Fruit fly (Drosophila melanogaster): ENCODE data around the gene CG14965.

The CG14965 gene

DNA sequence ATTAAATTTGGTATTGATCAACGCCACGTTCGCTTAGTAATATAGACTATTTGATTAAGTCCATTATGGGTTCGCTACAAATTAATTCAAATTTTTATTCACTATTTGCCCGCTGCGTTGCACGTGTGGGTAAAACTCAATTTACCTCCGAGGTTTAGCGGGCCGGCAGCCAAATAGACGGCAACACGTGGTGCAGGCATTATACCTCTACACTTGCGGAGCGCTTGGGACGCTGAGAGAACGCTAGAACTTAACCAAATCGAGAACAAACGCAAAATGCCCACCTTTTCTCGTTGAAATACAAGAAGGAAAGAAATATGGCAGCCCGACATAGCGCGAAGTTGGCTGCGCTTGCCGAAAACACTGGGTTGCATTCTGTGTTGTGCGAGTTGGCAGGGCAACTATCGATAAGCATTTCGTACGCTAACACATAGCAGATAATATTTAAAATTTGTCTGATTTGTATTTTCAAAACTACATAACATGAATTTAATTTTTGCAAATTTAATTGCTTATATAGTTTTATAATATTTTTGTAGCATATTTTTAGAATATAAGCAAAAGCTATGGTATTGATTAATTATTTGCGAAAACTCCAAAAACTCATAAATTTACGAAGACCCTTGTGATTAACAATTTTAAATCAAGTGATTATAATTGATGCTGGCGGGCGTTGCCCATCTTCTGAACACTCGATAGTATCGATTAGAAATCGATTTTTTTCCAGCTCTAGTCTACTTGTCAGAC lies 30.5 kb upstream of the CG14965 start, which contains the start of the genes RpL28 and eIF1:
Gene RpL28, minus strand, starts transcription at position 318 of the 747 bp plus-strand sequence.
Gene eIF1, plus strand, starts transcription at position 699 of the 747 bp plus-strand sequence.
- TF ChIP-seq dac (GFP tag; optimal IDR thresholded peaks at IDR 0.05): peak; percentile 78
- TF ChIP-seq ss (GFP tag; optimal IDR thresholded peaks at IDR 0.05): peak; percentile 29 to 89
- TF ChIP-seq acj6 (GFP tag; optimal IDR thresholded peaks at IDR 0.05): peak; percentile 88
- peak; percentile 25 for TF ChIP-seq Hr39 (GFP tag; optimal IDR thresholded peaks at IDR 0.05)
- peak; percentile 75 for TF ChIP-seq Sox14 (GFP tag; optimal IDR thresholded peaks at IDR 0.05)
- TF ChIP-seq fd59A (GFP tag; optimal IDR thresholded peaks at IDR 0.05): peak; percentile 68
- no peak for TF ChIP-seq CG6808 (GFP tag; optimal IDR thresholded peaks at IDR 0.05)
- peak; percentile 90 for TF ChIP-seq CG31627 (GFP tag; optimal IDR thresholded peaks at IDR 0.05)
- peak; percentile 77 for TF ChIP-seq CG10631 (GFP tag; optimal IDR thresholded peaks at IDR 0.05)
- peak; percentile 68 for TF ChIP-seq Sox15 (GFP tag; optimal IDR thresholded peaks at IDR 0.05)
- peak; percentile 93 for TF ChIP-seq CG6854 (GFP tag; optimal IDR thresholded peaks at IDR 0.05)
- TF ChIP-seq CG16779 (tag; optimal IDR thresholded peaks at IDR 0.05): peak; percentile 77
- no peak for TF ChIP-seq Eip93F (GFP tag; optimal IDR thresholded peaks at IDR 0.05)
- peak; percentile 32 for TF ChIP-seq CG11294 (GFP tag; IDR thresholded peaks at IDR 0.05)
- no peak for TF ChIP-seq Gug (GFP tag; IDR thresholded peaks at IDR 0.05)
- peak; percentile 95 for TF ChIP-seq achi (GFP tag; optimal IDR thresholded peaks at IDR 0.05)
- TF ChIP-seq Met (GFP tag; optimal IDR thresholded peaks at IDR 0.05): peak; percentile 69
- TF ChIP-seq CG8319 (GFP tag; optimal IDR thresholded peaks at IDR 0.05): peak; percentile 84
- TF ChIP-seq esn (GFP tag; optimal IDR thresholded peaks at IDR 0.05): peak; percentile 92
- TF ChIP-seq OdsH (GFP tag; optimal IDR thresholded peaks at IDR 0.05): no peak
- no peak for TF ChIP-seq Lpt (GFP tag; optimal IDR thresholded peaks at IDR 0.05)
- peak; percentile 86 for TF ChIP-seq Blimp-1 (GFP tag; optimal IDR thresholded peaks at IDR 0.05)
- TF ChIP-seq CG11762 (GFP tag; optimal IDR thresholded peaks at IDR 0.05; ENCODE audit: insufficient read depth): no peak
- TF ChIP-seq spab (GFP tag; optimal IDR thresholded peaks at IDR 0.05): no peak
- peak; percentile 89 for TF ChIP-seq CG6163 (GFP tag; IDR thresholded peaks at IDR 0.05)
- no peak for TF ChIP-seq Hr4 (GFP tag; optimal IDR thresholded peaks at IDR 0.05)
- TF ChIP-seq CG10669 (GFP tag; optimal IDR thresholded peaks at IDR 0.05): peak; percentile 31
- TF ChIP-seq CG32006 (GFP tag; optimal IDR thresholded peaks at IDR 0.05): no peak
- peak; percentile 91 for TF ChIP-seq cyc (GFP tag; optimal IDR thresholded peaks at IDR 0.05)
- no peak for TF ChIP-seq CG1621 (tag; optimal IDR thresholded peaks at IDR 0.05)
- peak; percentile 38 for TF ChIP-seq Ets96B (tag; optimal IDR thresholded peaks at IDR 0.05)
- peak; percentile 47 for TF ChIP-seq net (GFP tag; optimal IDR thresholded peaks at IDR 0.05)
- TF ChIP-seq CG8119 (GFP tag; IDR thresholded peaks at IDR 0.05): no peak
- no peak for TF ChIP-seq CG4318 (GFP tag; optimal IDR thresholded peaks at IDR 0.05)
- TF ChIP-seq lz (GFP tag; optimal IDR thresholded peaks at IDR 0.05): peak; percentile 91
- no peak; the same call in 1 of the 3 replicates for TF ChIP-seq eg (GFP tag; IDR thresholded peaks at IDR 0.05)
- TF ChIP-seq CG7368 (GFP tag; optimal IDR thresholded peaks at IDR 0.05): no peak
- TF ChIP-seq pdm3 (GFP tag; optimal IDR thresholded peaks at IDR 0.05): peak; percentile 88
- no peak for TF ChIP-seq CG6276 (GFP tag; optimal IDR thresholded peaks at IDR 0.05)
- peak; percentile 68 for TF ChIP-seq Eip75B (GFP tag; optimal IDR thresholded peaks at IDR 0.05)
- TF ChIP-seq CG15336 (GFP tag; IDR thresholded peaks at IDR 0.05): no peak
- no peak for TF ChIP-seq vri (GFP tag; optimal IDR thresholded peaks at IDR 0.05)
- no peak for TF ChIP-seq Hr38 (GFP tag; optimal IDR thresholded peaks at IDR 0.05)
- TF ChIP-seq Smox (GFP tag; optimal IDR thresholded peaks at IDR 0.05): no peak
- peak; percentile 34 for TF ChIP-seq fkh (GFP tag; optimal IDR thresholded peaks at IDR 0.05)
- peak; percentile 55 for TF ChIP-seq CG11902 (GFP tag; optimal IDR thresholded peaks at IDR 0.05)
- TF ChIP-seq Ets21C (GFP tag; optimal IDR thresholded peaks at IDR 0.05): peak; percentile 21
- TF ChIP-seq CG3919 (GFP tag; optimal IDR thresholded peaks at IDR 0.05): peak; percentile 25
- TF ChIP-seq CG9139 (GFP tag; optimal IDR thresholded peaks at IDR 0.05): no peak
- peak; percentile 5 for TF ChIP-seq dsx (GFP tag; optimal IDR thresholded peaks at IDR 0.05; ENCODE audit: poor library complexity, severe bottlenecking)
- peak; percentile 83 for TF ChIP-seq CG34406 (GFP tag; optimal IDR thresholded peaks at IDR 0.05)

All from whole organism, prepupa.